Fruit fly (Drosophila melanogaster): ENCODE results near the gene CG11248.

CG11248 gene

dm6 chr3L:21640815-21641214, 39.0 kb upstream of the CG11248 start, which contains the start of gene Atox1 (continued):
- peak; percentile 100 for TF ChIP-seq CG6808 (GFP tag; optimal IDR thresholded peaks at IDR 0.05)
- TF ChIP-seq esn (GFP tag; optimal IDR thresholded peaks at IDR 0.05), result peak; percentile 48

- peak; percentile 12 for TF ChIP-seq svp (GFP tag)
- no peak for TF ChIP-seq CG6163 (GFP tag; IDR thresholded peaks at IDR 0.05)
- TF ChIP-seq Ets21C (GFP tag; optimal IDR thresholded peaks at IDR 0.05), result no peak
- no peak for TF ChIP-seq Eip93F (GFP tag; optimal IDR thresholded peaks at IDR 0.05)
- TF ChIP-seq Eip78C (GFP tag), result peak; percentile 36
- no peak for TF ChIP-seq esn (GFP tag; optimal IDR thresholded peaks at IDR 0.05)
- no peak for TF ChIP-seq CG15336 (GFP tag; IDR thresholded peaks at IDR 0.05)
- TF ChIP-seq net (GFP tag; optimal IDR thresholded peaks at IDR 0.05), result no peak
- TF ChIP-seq Lpt (GFP tag; optimal IDR thresholded peaks at IDR 0.05), result no peak
- TF ChIP-seq Hr38 (GFP tag; optimal IDR thresholded peaks at IDR 0.05), result no peak
- no peak for TF ChIP-seq eg (GFP tag; IDR thresholded peaks at IDR 0.05)
- TF ChIP-seq Hr4 (GFP tag; optimal IDR thresholded peaks at IDR 0.05), result no peak
- no peak for TF ChIP-seq CG16779 (tag; optimal IDR thresholded peaks at IDR 0.05)
- no peak for TF ChIP-seq CG8119 (GFP tag; IDR thresholded peaks at IDR 0.05)
These were observed 36.8 kb upstream of the CG11248 start for dm6 chr3L:21642908-21643572.

dm6 chr3L:21644176-21644575, 35.7 kb upstream of the CG11248 start:
- peak; percentile 57 for TF ChIP-seq Lpt (GFP tag; optimal IDR thresholded peaks at IDR 0.05)
- no peak for TF ChIP-seq CG6792 (GFP tag; optimal IDR thresholded peaks at IDR 0.05)
- TF ChIP-seq CG6163 (GFP tag; IDR thresholded peaks at IDR 0.05), result 0 out of 3 replicates have a peak, but pooled peaks have one; percentile 8
- TF ChIP-seq Eip75B (GFP tag; optimal IDR thresholded peaks at IDR 0.05), result no peak
- TF ChIP-seq svp (GFP tag), result peak; percentile 5
- no peak for TF ChIP-seq Sox14 (GFP tag; optimal IDR thresholded peaks at IDR 0.05)
- 0 out of 3 replicates have a peak, but pooled peaks have one; percentile 26 for TF ChIP-seq eg (GFP tag; IDR thresholded peaks at IDR 0.05)
- peak; percentile 46 for TF ChIP-seq Eip78C (GFP tag)
- no peak for TF ChIP-seq spab (GFP tag; optimal IDR thresholded peaks at IDR 0.05)

- TF ChIP-seq CG15336 (GFP tag; IDR thresholded peaks at IDR 0.05) (0 out of 2 replicates have a peak, but pooled peaks have one; percentile 22), Lpt (GFP tag; optimal IDR thresholded peaks at IDR 0.05) (peak; percentile 13), Eip78C (GFP tag) (peak; percentile 75), CG6792 (GFP tag; optimal IDR thresholded peaks at IDR 0.05) (no peak), ss (GFP tag; optimal IDR thresholded peaks at IDR 0.05) (peak; percentile 6 to 55), dac (GFP tag; optimal IDR thresholded peaks at IDR 0.05) (no peak), CG6163 (GFP tag; IDR thresholded peaks at IDR 0.05) (0 out of 3 replicates have a peak, but pooled peaks have one; percentile 27), CG6808 (GFP tag; optimal IDR thresholded peaks at IDR 0.05) (peak; percentile 28), Met (GFP tag; optimal IDR thresholded peaks at IDR 0.05) (no peak), CG16779 (tag; optimal IDR thresholded peaks at IDR 0.05) (peak; percentile 14), CG6854 (GFP tag; optimal IDR thresholded peaks at IDR 0.05) (peak; percentile 8)
These were observed 35.2 kb upstream of the CG11248 start, which contains the start of gene CG43980 for dm6 chr3L:21644607-21645006. Gene CG43980, plus strand, starts transcription at chr3L:21644958.

- TF ChIP-seq CG8319 (GFP tag; optimal IDR thresholded peaks at IDR 0.05) (no peak), CG11902 (GFP tag; optimal IDR thresholded peaks at IDR 0.05) (no peak), Sox14 (GFP tag; optimal IDR thresholded peaks at IDR 0.05) (no peak), CG11294 (GFP tag; IDR thresholded peaks at IDR 0.05) (no peak)
These were observed 34.0 kb upstream of the CG11248 start for dm6 chr3L:21645878-21646277.

- TF ChIP-seq CG11902 (GFP tag; optimal IDR thresholded peaks at IDR 0.05) (no peak), CG10669 (GFP tag; optimal IDR thresholded peaks at IDR 0.05) (no peak), CG3919 (GFP tag; optimal IDR thresholded peaks at IDR 0.05) (no peak), fd59A (GFP tag; optimal IDR thresholded peaks at IDR 0.05) (no peak), CG6808 (GFP tag; optimal IDR thresholded peaks at IDR 0.05) (no peak), Blimp-1 (GFP tag; optimal IDR thresholded peaks at IDR 0.05) (peak; percentile 53), vri (GFP tag; optimal IDR thresholded peaks at IDR 0.05) (no peak)
These were observed 32.0 kb upstream of the CG11248 start for dm6 chr3L:21647853-21648252.
